Worm (Caenorhabditis elegans) whole organism, L3 larva: ENCODE measurements around the gene emb-9.
A peak's percentile ranks its signal among the peaks of the same experiment; 100 is the strongest.

Source experiments
- R02D3.7 ChIP-seq: fragments of 150-350 bp; optimal IDR thresholded peaks from 2 replicates; lab custom pipeline; 2014; ENCODE audit warnings: missing biosample characterization, missing genetic modification characterization
- ZK546.5 ChIP-seq: sonication (generic microtip); optimal IDR thresholded peaks from 2 replicates; lab custom pipeline; 2017; ENCODE audit warnings: missing biosample characterization, missing genetic modification characterization
- aly-2 ChIP-seq: fragments of 150-350 bp; optimal IDR thresholded peaks from 2 replicates; lab custom pipeline; 2014; ENCODE audit warnings: missing biosample characterization, missing genetic modification characterization
- ama-1 ChIP-seq: fragments of 150-350 bp; optimal IDR thresholded peaks from 2 replicates; lab custom pipeline; 2018
- ceh-82 ChIP-seq: fragments of 150-350 bp; optimal IDR thresholded peaks from 2 replicates; lab custom pipeline; 2014; ENCODE audit warnings: missing biosample characterization, missing genetic modification characterization
- ceh-9 ChIP-seq: sonication (generic microtip); optimal IDR thresholded peaks from 2 replicates; lab custom pipeline; 2018; ENCODE audit warnings: missing biosample characterization, missing genetic modification characterization
- egl-5 ChIP-seq: fragments of 150-350 bp; optimal IDR thresholded peaks from 2 replicates; lab custom pipeline; 2017; ENCODE audit warnings: missing biosample characterization, missing genetic modification reagents, missing genetic modification characterization, inconsistent platforms
- elt-1 ChIP-seq: fragments of 150-350 bp; optimal IDR thresholded peaks from 2 replicates; lab custom pipeline; 2014; ENCODE audit warnings: missing biosample characterization, missing genetic modification characterization
- elt-2 ChIP-seq: sonication (generic microtip); optimal IDR thresholded peaks from 2 replicates; lab custom pipeline; 2016; ENCODE audit warnings: missing genetic modification reagents, mild to moderate bottlenecking, missing genetic modification characterization, missing compliant biosample characterization
- fkh-10 ChIP-seq: sonication (generic microtip); optimal IDR thresholded peaks from 2 replicates; lab custom pipeline; 2017; ENCODE audit warnings: missing biosample characterization, missing genetic modification reagents, missing genetic modification characterization
- fkh-2 ChIP-seq: fragments of 150-350 bp; optimal IDR thresholded peaks from 2 replicates; lab custom pipeline; 2014; ENCODE audit warnings: missing biosample characterization, missing genetic modification reagents, missing genetic modification characterization
- fos-1 ChIP-seq: fragments of 150-350 bp; optimal IDR thresholded peaks from 2 replicates; lab custom pipeline; 2014; ENCODE audit warnings: missing biosample characterization, missing genetic modification characterization
- hmg-11 ChIP-seq: sonication (generic microtip); optimal IDR thresholded peaks from 2 replicates; lab custom pipeline; 2016; ENCODE audit warnings: missing genetic modification characterization, missing compliant biosample characterization
- jun-1 ChIP-seq: fragments of 150-350 bp; optimal IDR thresholded peaks from 2 replicates; lab custom pipeline; 2014; ENCODE audit warnings: missing biosample characterization, missing genetic modification reagents, missing genetic modification characterization
- lin-39 ChIP-seq: fragments of 150-350 bp; optimal IDR thresholded peaks from 2 replicates; lab custom pipeline; 2018; ENCODE audit warnings: missing biosample characterization, missing genetic modification reagents, missing genetic modification characterization
- lsy-12 ChIP-seq: sonication (generic microtip); optimal IDR thresholded peaks from 2 replicates; lab custom pipeline; 2016; ENCODE audit warnings: mild to moderate bottlenecking, missing genetic modification characterization, missing compliant biosample characterization
- mdl-1 ChIP-seq: fragments of 150-350 bp; optimal IDR thresholded peaks from 2 replicates; lab custom pipeline; 2014; ENCODE audit warnings: missing biosample characterization, missing genetic modification characterization
- mml-1 ChIP-seq: fragments of 150-350 bp; sonication (generic microtip); optimal IDR thresholded peaks from 3 replicates; lab custom pipeline; 2014; ENCODE audit warnings: missing biosample characterization, missing genetic modification characterization
- nfya-1 ChIP-seq: sonication (generic microtip); optimal IDR thresholded peaks from 2 replicates; lab custom pipeline; 2017; ENCODE audit warnings: missing genetic modification characterization, mild to moderate bottlenecking, missing compliant biosample characterization, antibody characterized with exemption, moderate library complexity; ENCODE audit not compliant: insufficient read depth
- nhr-11 ChIP-seq: fragments of 150-350 bp; optimal IDR thresholded peaks from 2 replicates; lab custom pipeline; 2014; ENCODE audit warnings: missing biosample characterization, missing genetic modification characterization
- nhr-12 ChIP-seq: fragments of 150-350 bp; optimal IDR thresholded peaks from 2 replicates; lab custom pipeline; 2014; ENCODE audit warnings: missing biosample characterization, missing genetic modification characterization
- nhr-237 ChIP-seq: fragments of 150-350 bp; optimal IDR thresholded peaks from 2 replicates; lab custom pipeline; 2014; ENCODE audit warnings: missing biosample characterization, missing genetic modification characterization
- nhr-25 ChIP-seq: sonication (generic microtip); optimal IDR thresholded peaks from 2 replicates; lab custom pipeline; 2017; ENCODE audit warnings: missing biosample characterization, missing genetic modification characterization
- nhr-43 ChIP-seq: sonication (generic microtip); optimal IDR thresholded peaks from 2 replicates; lab custom pipeline; 2016; ENCODE audit warnings: mild to moderate bottlenecking, missing genetic modification characterization, missing compliant biosample characterization; ENCODE audit not compliant: poor library complexity, severe bottlenecking
- nhr-67 ChIP-seq: fragments of 150-350 bp; optimal IDR thresholded peaks from 2 replicates; lab custom pipeline; 2014; ENCODE audit warnings: missing biosample characterization, missing genetic modification characterization
- nhr-76 ChIP-seq: fragments of 150-350 bp; sonication (generic microtip); optimal IDR thresholded peaks from 5 replicates; lab custom pipeline; 2014; ENCODE audit warnings: missing biosample characterization, missing genetic modification characterization
- nhr-77 ChIP-seq: fragments of 150-350 bp; optimal IDR thresholded peaks from 2 replicates; lab custom pipeline; 2014; ENCODE audit warnings: missing biosample characterization, missing genetic modification characterization
- pha-4 ChIP-seq: fragments of 150-350 bp; optimal IDR thresholded peaks from 2 replicates; lab custom pipeline; 2014; ENCODE audit warnings: missing biosample characterization, missing genetic modification reagents, missing genetic modification characterization
- pqm-1 ChIP-seq: fragments of 150-350 bp; optimal IDR thresholded peaks from 2 replicates; lab custom pipeline; 2017; ENCODE audit warnings: missing biosample characterization, missing genetic modification characterization, inconsistent platforms
- unc-39 ChIP-seq: sonication (generic microtip); optimal IDR thresholded peaks from 4 replicates; lab custom pipeline; 2017; ENCODE audit warnings: missing biosample characterization, missing genetic modification characterization
- unc-62 ChIP-seq: fragments of 150-350 bp; sonication (generic microtip); optimal IDR thresholded peaks from 4 replicates; lab custom pipeline; 2014; ENCODE audit warnings: missing biosample characterization, missing genetic modification reagents, missing genetic modification characterization
- ztf-11 ChIP-seq: fragments of 150-350 bp; optimal IDR thresholded peaks from 2 replicates; lab custom pipeline; 2014; ENCODE audit warnings: missing biosample characterization, missing genetic modification characterization

The emb-9 gene

DNA sequence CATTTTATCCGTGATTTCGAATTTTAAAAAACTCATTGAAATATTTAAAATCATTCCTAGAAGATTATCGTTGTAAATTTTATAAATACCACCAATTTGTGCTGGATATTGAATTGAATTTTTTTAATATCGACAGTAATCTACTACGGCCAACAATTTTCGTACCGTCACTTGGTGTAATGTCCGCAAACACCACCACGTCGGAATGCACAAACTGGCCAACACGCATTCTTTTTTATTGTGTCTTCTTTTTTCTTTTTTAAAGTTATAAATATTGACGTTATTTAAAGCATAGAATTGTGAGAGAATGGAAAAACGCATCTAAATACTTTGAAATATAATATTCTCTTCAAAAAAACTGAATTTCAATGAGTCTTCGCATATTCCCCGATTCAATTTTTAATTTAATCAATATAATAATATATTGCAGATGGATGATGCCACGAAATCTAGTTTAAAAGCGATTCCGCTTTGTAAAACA is 13.1 kb downstream of the emb-9 start, which contains the start of gene ufc-1:
Gene ufc-1 (plus strand): TSS at position 431 of the 481 bp plus-strand sequence.
- TF ChIP-seq nfya-1 (tag; lab: Kevin White, UChicago) = peak; percentile 49
- no peak for TF ChIP-seq nhr-25 (tag; lab: Kevin White, UChicago)
- TF ChIP-seq pha-4 (tag; lab: Kevin White, UChicago) = peak; percentile 37
- TF ChIP-seq, all 47 proteins: peak for 2

DNA sequence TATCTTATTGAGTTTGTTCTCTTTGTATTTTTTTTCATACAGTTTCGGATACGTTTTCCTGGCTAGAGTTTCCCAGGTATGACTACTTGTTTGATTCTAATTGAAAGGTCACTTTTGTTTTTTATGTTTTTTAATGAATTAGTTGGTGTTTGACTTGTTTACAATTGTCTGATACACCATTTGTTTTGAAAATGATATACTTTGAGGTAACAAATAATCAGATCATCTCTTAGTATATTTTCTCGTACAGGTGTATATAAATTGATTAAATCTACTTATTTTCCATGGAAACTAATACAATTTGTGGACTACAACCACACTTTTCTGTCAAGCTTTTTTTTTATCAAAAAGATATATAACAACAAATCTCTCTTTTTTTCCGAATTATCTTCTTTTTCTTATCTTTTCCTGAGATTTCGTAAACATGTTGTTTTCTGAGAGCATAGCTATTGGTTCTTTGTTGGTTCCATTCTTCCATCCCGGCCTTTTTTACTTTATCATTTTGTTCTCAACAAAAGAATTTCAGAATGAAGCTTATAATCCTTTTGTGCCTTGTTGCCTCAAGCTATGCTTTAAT is 14.4 kb downstream of the emb-9 start, which contains the start of gene ttr-5:
Gene ttr-5 (plus strand): TSS at position 527 of the 577 bp plus-strand sequence.
- no peak for TF ChIP-seq ztf-11 (tag; lab: Kevin White, UChicago)
- TF ChIP-seq egl-5 (tag; lab: Kevin White, UChicago) = no peak
- no peak for TF ChIP-seq fkh-10 (GFP tag; lab: Kevin White, UChicago)

DNA sequence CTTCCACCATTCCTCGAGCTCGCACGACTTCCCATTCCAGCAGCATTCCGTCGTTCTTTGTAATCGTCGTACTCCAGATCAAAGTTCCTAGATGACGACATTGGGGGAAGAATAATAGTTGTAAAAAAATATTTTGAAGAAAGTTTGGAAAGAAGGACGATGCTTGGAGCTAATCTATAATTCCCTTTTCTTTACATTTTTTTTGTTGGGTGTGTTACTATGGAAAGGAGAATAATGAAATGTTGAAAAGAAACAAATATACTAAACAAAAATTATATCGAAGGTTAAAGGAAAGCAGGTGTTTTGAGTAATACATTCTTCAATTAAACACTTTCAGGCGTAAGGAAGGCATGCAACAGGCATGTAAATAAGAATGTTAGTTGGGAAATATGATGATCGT is 15.0 kb downstream of the emb-9 start, which contains the start of gene C40H1.3:
Gene C40H1.3 (minus strand): TSS at position 101 of the 400 bp plus-strand sequence.
- TF ChIP-seq unc-62 (GFP tag; lab: Kevin White, UChicago) (no peak), nhr-43 (no peak), pqm-1 (tag; lab: Kevin White, UChicago) (no peak), ama-1 (no peak), nhr-11 (tag; lab: Kevin White, UChicago) (no peak), unc-39 (tag; lab: Kevin White, UChicago) (no peak), nhr-77 (tag; lab: Kevin White, UChicago) (no peak), nhr-25 (tag; lab: Kevin White, UChicago) (no peak), nhr-67 (no peak), ztf-11 (tag; lab: Kevin White, UChicago) (no peak), pha-4 (tag; lab: Kevin White, UChicago) (no peak), fos-1 (no peak), ceh-9 (tag; lab: Kevin White, UChicago) (no peak), nhr-12 (tag; lab: Kevin White, UChicago) (no peak), R02D3.7 (tag; lab: Kevin White, UChicago) (no peak), lin-39 (tag; lab: Kevin White, UChicago) (no peak), fkh-2 (tag; lab: Kevin White, UChicago) (no peak), lsy-12 (tag; lab: Kevin White, UChicago) (no peak), ceh-82 (tag; lab: Kevin White, UChicago) (no peak), nhr-76 (tag; lab: Kevin White, UChicago) (no peak)

DNA sequence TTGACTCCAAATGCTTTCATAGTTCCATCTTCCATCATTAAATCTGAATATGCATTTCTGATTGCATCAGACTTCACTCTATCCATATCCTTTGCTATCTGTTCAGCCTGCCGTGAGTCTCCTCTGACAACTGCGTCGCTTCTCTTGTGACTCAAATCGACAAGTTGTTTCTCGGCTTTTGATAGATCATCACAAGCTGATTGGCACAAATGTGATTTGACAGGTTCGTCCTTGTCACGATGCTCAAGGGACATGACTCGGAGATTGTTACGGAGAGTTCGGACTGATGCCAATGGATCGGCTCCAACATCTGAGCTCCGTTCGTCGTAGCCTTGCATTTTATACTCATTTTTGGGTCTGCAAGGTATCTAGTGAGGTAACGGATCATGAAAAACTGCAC is 15.5 kb downstream of the emb-9 start:
- TF ChIP-seq ZK546.5 (tag; lab: Kevin White, UChicago) (no peak), egl-5 (tag; lab: Kevin White, UChicago) (no peak), mml-1 (no peak), lin-39 (tag; lab: Kevin White, UChicago) (no peak), fkh-10 (GFP tag; lab: Kevin White, UChicago) (no peak), elt-1 (tag; lab: Kevin White, UChicago) (no peak), mdl-1 (tag; lab: Kevin White, UChicago) (no peak), aly-2 (no peak)
- TF ChIP-seq, all 47 proteins: peak for 0

ce11 chrIII:9327910-9328309 is 16.3 kb downstream of the emb-9 start:
- no peak for TF ChIP-seq mdl-1 (tag; lab: Kevin White, UChicago)
- no peak for TF ChIP-seq fkh-2 (tag; lab: Kevin White, UChicago)
- no peak for TF ChIP-seq fos-1
- no peak for TF ChIP-seq mml-1
- TF ChIP-seq pha-4 (tag; lab: Kevin White, UChicago) = no peak
- TF ChIP-seq nhr-237 (tag; lab: Kevin White, UChicago) = no peak
- TF ChIP-seq nhr-67 = no peak
- TF ChIP-seq hmg-11 (tag; lab: Kevin White, UChicago) = no peak

DNA sequence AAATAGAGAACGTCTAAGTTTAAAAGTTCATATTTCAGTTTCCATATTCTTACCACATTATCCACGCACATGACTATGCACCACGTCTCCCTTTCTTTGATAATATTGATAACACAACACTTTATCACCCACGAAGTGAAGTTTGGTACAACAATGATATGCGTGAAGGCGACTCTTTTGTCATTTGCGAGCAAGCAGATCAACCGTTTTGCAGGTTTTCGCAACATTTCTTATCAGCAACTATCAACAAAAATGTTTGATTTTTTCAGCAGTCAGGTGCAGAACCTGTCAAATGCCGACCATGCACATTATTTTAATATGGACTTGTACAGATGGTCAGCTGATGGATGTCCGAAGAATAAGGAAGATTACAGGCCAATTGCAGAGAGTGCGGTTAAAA is 17.7 kb downstream of the emb-9 start:
- TF ChIP-seq pha-4 (tag; lab: Kevin White, UChicago) (peak; percentile 42), pqm-1 (tag; lab: Kevin White, UChicago) (peak; percentile 99), nhr-76 (tag; lab: Kevin White, UChicago) (no peak), unc-62 (GFP tag; lab: Kevin White, UChicago) (no peak), jun-1 (tag; lab: Kevin White, UChicago) (peak; percentile 47), elt-2 (tag; lab: Kevin White, UChicago) (peak; percentile 99)
